Worm (Caenorhabditis elegans): Measurements from ENCODE around the gene Y54G9A.9.
A peak's percentile ranks its signal among the peaks of the same experiment; 100 is the strongest.

The Y54G9A.9 gene

DNA sequence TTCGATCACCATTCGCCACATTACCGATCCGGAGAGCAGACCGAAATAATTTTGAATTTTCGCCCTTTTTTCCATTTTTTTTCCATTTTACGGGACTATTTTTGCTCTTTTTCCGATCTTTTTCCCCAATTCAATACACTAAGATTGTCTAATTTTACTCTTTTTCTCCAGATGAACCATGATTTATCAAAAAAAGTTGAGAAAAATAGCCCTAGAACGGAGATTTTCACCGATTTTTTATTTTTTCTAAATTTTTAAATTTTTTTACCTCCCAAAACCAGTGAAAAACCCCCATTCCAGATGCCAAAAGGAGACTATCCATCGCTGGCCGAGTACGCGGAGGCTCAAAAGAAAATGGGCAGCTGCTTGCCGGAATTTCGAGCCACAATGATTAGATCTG is at the start of gene Y54G9A.9:
Gene Y54G9A.9 (plus strand): TSS at position 301 of the 400 bp plus-strand sequence.
- TF ChIP-seq nhr-111 (GFP tag; optimal IDR thresholded peaks at IDR 0.05) (no peak), nhr-6 (tag; optimal IDR thresholded peaks at IDR 0.05) (no peak), mdt-29 (GFP tag; IDR thresholded peaks at IDR 0.05) (no peak), snpc-1.2 (GFP tag; IDR thresholded peaks at IDR 0.05) (no peak), hmg-1.1 (GFP tag; IDR thresholded peaks at IDR 0.05) (no peak), dmd-8 (GFP tag; IDR thresholded peaks at IDR 0.05) (no peak), daf-12 (tag; optimal IDR thresholded peaks at IDR 0.05) (no peak), F44E2.7 (GFP tag; IDR thresholded peaks at IDR 0.05) (no peak), R02D3.7 (tag; optimal IDR thresholded peaks at IDR 0.05) (no peak), nhr-42 (GFP tag; IDR thresholded peaks at IDR 0.05) (no peak), ceh-44 (GFP tag; IDR thresholded peaks at IDR 0.05) (no peak)

DNA sequence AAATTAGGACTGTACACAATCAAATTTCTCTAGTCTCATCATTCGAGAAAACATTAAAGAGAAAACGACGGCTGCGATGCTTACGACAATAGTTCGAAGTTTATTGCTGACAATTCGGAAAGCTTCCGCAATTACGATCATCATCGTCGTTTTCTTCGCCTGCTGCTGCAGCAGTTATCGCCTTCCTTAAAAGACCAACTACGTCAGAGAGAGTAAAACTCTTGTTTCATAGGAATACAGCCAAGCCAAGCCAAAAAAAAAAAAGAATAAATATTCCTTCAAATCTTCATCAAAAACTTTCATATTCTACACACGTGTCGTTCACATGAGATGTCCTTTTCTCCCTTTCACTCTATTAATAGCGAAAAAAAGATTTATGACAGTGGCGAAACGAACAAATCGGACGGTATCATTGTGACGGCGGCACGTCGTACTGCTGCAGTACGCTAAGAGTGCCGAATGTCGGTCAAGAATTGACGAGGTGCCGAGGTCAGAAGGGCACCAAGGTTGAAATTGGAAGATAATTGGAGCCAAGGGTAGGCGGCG is 49.7 kb upstream of the Y54G9A.9 start:
- no peak for TF ChIP-seq nhr-41 (GFP tag; IDR thresholded peaks at IDR 0.05)
- TF ChIP-seq vab-7 (GFP tag; IDR thresholded peaks at IDR 0.05): no peak
- no peak for TF ChIP-seq daf-12 (tag; optimal IDR thresholded peaks at IDR 0.05)
- TF ChIP-seq jun-1 (tag; optimal IDR thresholded peaks at IDR 0.05): no peak
- TF ChIP-seq dmd-6 (GFP tag; IDR thresholded peaks at IDR 0.05): 0 out of 2 replicates have a peak, but pooled peaks have one; percentile 6
- TF ChIP-seq F44E2.7 (GFP tag; IDR thresholded peaks at IDR 0.05): no peak
- no peak for TF ChIP-seq Y48G9A.11 (GFP tag; IDR thresholded peaks at IDR 0.05)
- no peak for TF ChIP-seq ceh-28 (tag; optimal IDR thresholded peaks at IDR 0.05)
- no peak for TF ChIP-seq dmd-8 (GFP tag; IDR thresholded peaks at IDR 0.05)
- peak; percentile 16 for TF ChIP-seq cey-2 (tag; optimal IDR thresholded peaks at IDR 0.05; ENCODE audit: borderline replicate concordance, insufficient read depth)
- peak; percentile 3 for TF ChIP-seq nhr-102 (tag; optimal IDR thresholded peaks at IDR 0.05)
- no peak for TF ChIP-seq ceh-62 (tag; optimal IDR thresholded peaks at IDR 0.05)
- TF ChIP-seq madf-9 (GFP tag; conservative IDR thresholded peaks at IDR 0.05): no peak
- TF ChIP-seq nhr-48 (tag; optimal IDR thresholded peaks at IDR 0.05): peak; percentile 85
- no peak for TF ChIP-seq zag-1 (tag; optimal IDR thresholded peaks at IDR 0.05)
- no peak for TF ChIP-seq skn-1 (tag; optimal IDR thresholded peaks at IDR 0.05)
- TF ChIP-seq aly-2 (tag; optimal IDR thresholded peaks at IDR 0.05): no peak
- TF ChIP-seq hlh-11 (tag; optimal IDR thresholded peaks at IDR 0.05): peak; percentile 41
- no peak for TF ChIP-seq fos-1 (tag; optimal IDR thresholded peaks at IDR 0.05)
- TF ChIP-seq egl-27 (tag; optimal IDR thresholded peaks at IDR 0.05): no peak
- TF ChIP-seq nhr-25 (tag; optimal IDR thresholded peaks at IDR 0.05; ENCODE audit: borderline replicate concordance, insufficient read depth): no peak
- no peak for TF ChIP-seq attf-4 (tag; optimal IDR thresholded peaks at IDR 0.05)
- TF ChIP-seq ces-1 (GFP tag; optimal IDR thresholded peaks at IDR 0.05): no peak
- TF ChIP-seq F26F4.8 (GFP tag; conservative IDR thresholded peaks at IDR 0.05): no peak
- TF ChIP-seq unc-62 (GFP tag; optimal IDR thresholded peaks at IDR 0.05 in 1 of 2): peak in 1 of 2 experiments; percentile 68
- no peak for TF ChIP-seq unc-62 (tag; optimal IDR thresholded peaks at IDR 0.05)
- no peak for TF ChIP-seq mdt-29 (GFP tag; IDR thresholded peaks at IDR 0.05)
- no peak for TF ChIP-seq lin-29 (GFP tag; IDR thresholded peaks at IDR 0.05)
- no peak for TF ChIP-seq fkh-10 (GFP tag; optimal IDR thresholded peaks at IDR 0.05)
- no peak for TF ChIP-seq gei-8 (GFP tag; optimal IDR thresholded peaks at IDR 0.05)
- no peak for TF ChIP-seq rbr-2 (tag; optimal IDR thresholded peaks at IDR 0.05)
- TF ChIP-seq aha-1 (tag): peak; percentile 91
- no peak for TF ChIP-seq daf-19 (GFP tag; conservative IDR thresholded peaks at IDR 0.05)
- no peak for TF ChIP-seq hmg-1.1 (GFP tag; IDR thresholded peaks at IDR 0.05)
- no peak for TF ChIP-seq ceh-32 (tag; optimal IDR thresholded peaks at IDR 0.05; ENCODE audit: poor library complexity)
- TF ChIP-seq ceh-20 (GFP tag; IDR thresholded peaks at IDR 0.05): 0 out of 2 replicates have a peak, but pooled peaks have one; percentile 29
- TF ChIP-seq php-3 (GFP tag; IDR thresholded peaks at IDR 0.05): no peak
- no peak for TF ChIP-seq unc-130 (GFP tag; optimal IDR thresholded peaks at IDR 0.05)
- no peak for TF ChIP-seq mep-1 (tag; optimal IDR thresholded peaks at IDR 0.05)
- no peak for TF ChIP-seq F49E8.2 (tag; optimal IDR thresholded peaks at IDR 0.05; ENCODE audit: borderline replicate concordance)
- no peak for TF ChIP-seq nhr-42 (GFP tag; IDR thresholded peaks at IDR 0.05)
- peak; percentile 25 for TF ChIP-seq mxl-3 (GFP tag; optimal IDR thresholded peaks at IDR 0.05)
- TF ChIP-seq set-16 (GFP tag; IDR thresholded peaks at IDR 0.05): no peak
- TF ChIP-seq hif-1 (tag; optimal IDR thresholded peaks at IDR 0.05): no peak

Measured in whole organism, L4 larva.